Worm (Caenorhabditis elegans) whole organism, early embryonic: ENCODE results near the gene F26F4.6.

Experiments used
- B0310.2 ChIP-seq: sonication (generic microtip); optimal IDR thresholded peaks from 2 replicates; lab custom pipeline; 2016; ENCODE audit warnings: mild to moderate bottlenecking, missing genetic modification characterization, missing compliant biosample characterization
- F13C5.2 ChIP-seq: sonication (generic microtip); optimal IDR thresholded peaks from 2 replicates; lab custom pipeline; 2017; ENCODE audit warnings: mild to moderate bottlenecking, missing genetic modification characterization, inconsistent platforms, missing compliant biosample characterization
- aly-1 ChIP-seq: sonication (generic microtip); optimal IDR thresholded peaks from 2 replicates; lab custom pipeline; 2016; ENCODE audit warnings: missing genetic modification characterization, missing compliant biosample characterization
- ama-1 ChIP-seq: fragments of 150-350 bp; optimal IDR thresholded peaks from 2 replicates; lab custom pipeline; 2014
- ceh-13 ChIP-seq: fragments of 200-800 bp; sonication (Bioruptor generic); optimal IDR thresholded peaks from 2 replicates; lab custom pipeline; 2018; ENCODE audit warnings: mild to moderate bottlenecking, missing genetic modification characterization, missing compliant biosample characterization
- ceh-36 ChIP-seq: sonication (generic microtip); optimal IDR thresholded peaks from 2 replicates; lab custom pipeline; 2016; ENCODE audit warnings: missing genetic modification characterization, inconsistent platforms, missing compliant biosample characterization
- ets-7 ChIP-seq: sonication (generic microtip); optimal IDR thresholded peaks from 2 replicates; lab custom pipeline; 2016; ENCODE audit warnings: missing genotype, missing genetic modification characterization, missing compliant biosample characterization
- flt-1 ChIP-seq: fragments of 200-800 bp; sonication (Bioruptor generic); IDR thresholded peaks from 2 replicates; pipeline ENCODE4 v1.3.6; 2022; ENCODE audit warnings: missing genetic modification characterization, missing compliant biosample characterization
- hmbx-1 ChIP-seq: sonication (generic microtip); optimal IDR thresholded peaks from 2 replicates; lab custom pipeline; 2016; ENCODE audit warnings: mild to moderate bottlenecking, missing genetic modification characterization, missing compliant biosample characterization
- hmg-4 ChIP-seq: fragments of 200-800 bp; sonication (Bioruptor generic); optimal IDR thresholded peaks from 2 replicates; lab custom pipeline; 2018; ENCODE audit warnings: mild to moderate bottlenecking, missing genetic modification characterization, missing compliant biosample characterization
- hnd-1 ChIP-seq: sonication (generic microtip); optimal IDR thresholded peaks from 2 replicates; lab custom pipeline; 2016; ENCODE audit warnings: missing genetic modification characterization, missing compliant biosample characterization
- pes-1 ChIP-seq: fragments of 200-800 bp; sonication (Bioruptor generic); IDR thresholded peaks from 2 replicates; pipeline ENCODE4 v1.3.6; 2022; ENCODE audit warnings: missing genetic modification reagents, missing genetic modification characterization, missing compliant biosample characterization
- scrt-1 ChIP-seq: fragments of 200-800 bp; sonication (Bioruptor generic); IDR thresholded peaks from 2 replicates; pipeline ENCODE4 v1.3.6; 2022; ENCODE audit warnings: missing genetic modification characterization, missing compliant biosample characterization
- sea-1 ChIP-seq: fragments of 200-800 bp; sonication (Bioruptor generic); conservative IDR thresholded peaks from 2 replicates; pipeline ENCODE4 v1.3.6; 2022; ENCODE audit warnings: missing genetic modification characterization, missing compliant biosample characterization
- tbx-11 ChIP-seq: fragments of 200-800 bp; sonication (Bioruptor generic); IDR thresholded peaks from 2 replicates; pipeline ENCODE4 v1.3.6; 2022; ENCODE audit warnings: missing genetic modification characterization, missing compliant biosample characterization
- tbx-37 ChIP-seq: fragments of 200-800 bp; sonication (Bioruptor generic); conservative IDR thresholded peaks from 2 replicates; pipeline ENCODE4 v1.3.6; 2022; ENCODE audit warnings: missing genetic modification reagents, missing genetic modification characterization, missing compliant biosample characterization
- tra-4 ChIP-seq: sonication (generic microtip); optimal IDR thresholded peaks from 2 replicates; lab custom pipeline; 2017; ENCODE audit warnings: missing genetic modification characterization, missing compliant biosample characterization

F26F4.6 gene

DNA sequence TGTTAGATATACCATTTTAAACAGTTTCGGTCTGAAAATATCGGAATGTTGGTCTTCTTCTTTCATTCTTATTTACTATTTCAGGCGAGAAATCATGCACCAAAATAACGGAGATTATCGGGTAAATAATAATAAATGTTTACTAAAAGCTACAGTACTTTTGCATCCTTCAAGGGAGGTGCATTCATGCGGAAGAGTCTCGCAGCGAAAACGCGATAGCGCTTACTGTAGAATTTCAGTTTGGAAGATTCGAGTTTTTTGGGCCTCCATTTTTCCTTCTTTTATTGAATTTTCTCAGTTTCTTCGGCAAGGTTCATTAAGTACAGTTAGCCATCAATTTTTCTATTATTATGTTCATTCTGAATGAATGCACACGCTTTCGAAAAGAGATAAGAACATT is 37.3 kb downstream of the F26F4.6 start, which contains the start of gene C35D10.7:
TSS of gene C35D10.7 (plus strand) at position 85 of the 400 bp plus-strand sequence.
- TF ChIP-seq ama-1 (lab: Kevin White, UChicago): no peak
- TF ChIP-seq ceh-36 (tag; lab: Kevin White, UChicago): no peak

DNA sequence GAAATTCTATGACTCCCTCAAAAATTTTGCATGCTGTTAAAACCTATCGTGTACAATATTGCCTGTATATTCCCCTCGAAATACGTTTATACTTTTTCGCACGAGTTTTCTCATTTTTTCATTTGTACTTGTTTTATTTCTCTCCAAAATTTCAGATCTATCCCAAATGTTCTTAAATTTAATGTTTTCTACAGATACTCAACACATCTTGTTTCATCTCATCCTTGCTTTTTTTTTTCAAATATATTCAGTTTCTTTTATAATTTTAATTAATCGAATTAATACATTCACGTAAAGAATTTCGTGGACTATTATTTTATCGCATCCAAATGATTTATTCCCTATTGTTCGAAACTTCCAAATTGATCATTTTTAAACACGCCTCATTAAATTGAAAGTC is 38.5 kb downstream of the F26F4.6 start, which contains the start of gene C35D10.8:
TSS of gene C35D10.8 (plus strand) at position 301 of the 400 bp plus-strand sequence.
- TF ChIP-seq hnd-1 (tag; lab: Kevin White, UChicago) (no peak), flt-1 (GFP tag; lab: Robert Waterston, UW) (no peak), ceh-13 (no peak), scrt-1 (GFP tag; lab: Robert Waterston, UW) (no peak), tbx-37 (GFP tag; lab: Robert Waterston, UW) (no peak), tra-4 (tag; lab: Kevin White, UChicago) (no peak), ets-7 (tag; lab: Kevin White, UChicago) (no peak), tbx-11 (GFP tag; lab: Robert Waterston, UW) (no peak)

DNA sequence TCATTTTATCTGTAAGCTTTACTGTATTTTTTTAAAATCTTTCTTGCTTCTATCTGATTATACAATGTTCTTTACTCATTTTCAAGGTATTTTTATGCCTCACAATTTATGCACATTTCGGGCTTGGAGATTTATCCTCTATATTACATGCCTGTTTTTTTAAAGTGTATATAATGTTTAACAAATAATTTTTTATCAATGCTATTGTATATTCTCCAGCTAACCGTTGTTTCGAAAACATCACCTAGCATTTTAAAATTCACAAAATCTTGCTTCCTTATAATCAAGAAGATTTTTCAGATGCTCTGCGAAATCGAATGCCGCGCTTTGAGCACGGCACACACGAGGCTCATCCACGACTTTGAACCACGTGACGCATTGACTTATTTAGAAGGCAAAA is 41.4 kb downstream of the F26F4.6 start, which contains the start of gene ced-4:
TSS of gene ced-4 (plus strand) at position 301 of the 400 bp plus-strand sequence.
- no peak for TF ChIP-seq B0310.2

DNA sequence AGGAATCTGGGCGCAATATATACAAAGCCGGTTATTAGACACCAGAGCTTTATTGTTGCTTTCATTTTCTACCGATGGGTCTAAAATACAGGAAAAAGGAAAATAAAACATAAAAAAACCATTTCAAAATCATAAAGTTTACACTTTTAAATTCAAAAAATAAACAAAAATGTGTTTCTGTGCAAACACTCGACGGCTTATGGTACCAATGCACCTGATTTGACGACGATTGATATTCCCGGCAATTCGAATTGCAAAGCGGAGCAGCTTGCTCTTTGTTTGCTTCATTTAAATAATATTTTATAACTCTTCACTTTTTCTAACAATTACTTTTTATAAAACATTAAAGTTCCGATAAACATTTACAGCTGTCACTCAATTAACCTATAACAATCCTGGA is 43.3 kb downstream of the F26F4.6 start, which contains the start of gene F26A1.1:
TSS of gene F26A1.1 (plus strand) at position 369 of the 400 bp plus-strand sequence.
- TF ChIP-seq ama-1 (lab: Kevin White, UChicago) (no peak), ceh-36 (tag; lab: Kevin White, UChicago) (no peak), sea-1 (no peak), hmbx-1 (no peak), F13C5.2 (tag; lab: Kevin White, UChicago) (no peak), hmg-4 (no peak), pes-1 (GFP tag; lab: Robert Waterston, UW) (no peak), scrt-1 (GFP tag; lab: Robert Waterston, UW) (no peak), aly-1 (no peak), B0310.2 (no peak), ceh-13 (no peak), hnd-1 (tag; lab: Kevin White, UChicago) (no peak), ets-7 (tag; lab: Kevin White, UChicago) (no peak), tbx-37 (GFP tag; lab: Robert Waterston, UW) (no peak)

DNA sequence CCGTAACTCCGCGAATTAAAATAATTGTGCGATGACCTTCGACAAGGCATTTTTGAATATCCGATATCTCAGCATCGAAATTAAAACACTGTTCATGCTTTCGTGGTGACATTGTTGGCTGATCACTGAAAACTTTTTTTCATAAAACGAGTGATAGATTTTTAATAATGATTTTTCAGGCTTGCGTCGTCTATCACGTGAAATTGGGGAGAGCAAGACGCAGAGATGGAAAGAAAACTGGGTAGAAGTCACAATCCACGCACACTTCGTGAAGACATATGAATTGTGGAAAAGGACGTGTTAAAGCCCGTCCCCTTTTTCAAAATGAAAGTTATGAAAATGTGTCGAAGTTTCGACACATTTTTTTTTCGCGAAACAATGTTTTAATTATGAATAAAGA is 43.7 kb downstream of the F26F4.6 start, which contains the start of gene nonu-1:
TSS of gene nonu-1 (minus strand) at position 169 of the 400 bp plus-strand sequence.
- no peak for TF ChIP-seq aly-1
- no peak for TF ChIP-seq hmbx-1
- TF ChIP-seq scrt-1 (GFP tag; lab: Robert Waterston, UW): no peak
- no peak for TF ChIP-seq pes-1 (GFP tag; lab: Robert Waterston, UW)
- TF ChIP-seq ceh-36 (tag; lab: Kevin White, UChicago): no peak
- no peak for TF ChIP-seq tra-4 (tag; lab: Kevin White, UChicago)
- no peak for TF ChIP-seq sea-1
- no peak for TF ChIP-seq ets-7 (tag; lab: Kevin White, UChicago)
- TF ChIP-seq ceh-13: no peak
- TF ChIP-seq tbx-11 (GFP tag; lab: Robert Waterston, UW): no peak
- TF ChIP-seq B0310.2: no peak
- TF ChIP-seq hmg-4: no peak
- TF ChIP-seq F13C5.2 (tag; lab: Kevin White, UChicago): no peak
- TF ChIP-seq ama-1 (lab: Kevin White, UChicago): no peak
- no peak for TF ChIP-seq tbx-37 (GFP tag; lab: Robert Waterston, UW)
- no peak for TF ChIP-seq flt-1 (GFP tag; lab: Robert Waterston, UW)
- no peak for TF ChIP-seq hnd-1 (tag; lab: Kevin White, UChicago)

DNA sequence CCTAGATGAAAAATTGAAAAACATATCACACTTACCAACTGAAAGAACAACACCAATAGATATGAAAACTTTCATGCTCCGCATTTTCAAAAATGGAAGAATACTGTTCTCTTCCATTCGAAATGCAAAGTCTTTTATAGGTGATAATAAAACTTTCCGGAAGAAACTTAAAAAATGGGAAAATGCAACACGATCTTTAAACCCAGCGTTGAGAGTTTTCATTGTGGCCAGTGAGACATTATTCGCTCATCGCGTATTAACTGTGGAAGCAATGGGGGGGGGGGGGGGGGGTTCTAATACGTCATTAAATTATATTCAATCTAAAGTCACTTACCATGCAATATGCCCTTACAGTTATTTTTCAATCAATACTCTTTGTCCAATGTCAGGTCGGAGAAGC is 49.1 kb downstream of the F26F4.6 start, which contains the start of the genes clec-157 and fkh-5:
TSS of gene clec-157 (minus strand) at position 101 of the 400 bp plus-strand sequence.
TSS of gene fkh-5 (plus strand) at position 336 of the 400 bp plus-strand sequence.
- TF ChIP-seq tra-4 (tag; lab: Kevin White, UChicago): no peak
- no peak for TF ChIP-seq tbx-11 (GFP tag; lab: Robert Waterston, UW)
- no peak for TF ChIP-seq flt-1 (GFP tag; lab: Robert Waterston, UW)
- no peak for TF ChIP-seq ceh-13
- TF ChIP-seq hmbx-1: no peak
- TF ChIP-seq B0310.2: no peak
- no peak for TF ChIP-seq ets-7 (tag; lab: Kevin White, UChicago)
- no peak for TF ChIP-seq hnd-1 (tag; lab: Kevin White, UChicago)

DNA sequence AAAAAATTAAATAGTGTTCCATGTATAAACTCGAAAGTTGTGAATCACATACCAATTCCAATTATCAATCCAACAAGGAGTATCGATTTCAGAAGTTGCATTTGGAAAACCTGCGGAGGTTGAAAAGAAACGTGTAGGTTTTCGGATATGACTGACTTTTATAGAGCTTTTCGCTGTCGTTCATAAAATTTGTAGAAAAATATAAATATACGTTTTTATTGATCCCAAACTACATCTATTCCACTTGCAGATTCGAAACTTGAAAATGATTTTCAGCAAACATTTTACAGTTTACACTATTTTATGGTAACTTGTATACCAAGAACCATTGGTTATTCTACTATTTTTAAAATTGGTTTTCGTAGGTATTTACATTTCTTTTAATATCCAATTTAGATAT is 51.3 kb downstream of the F26F4.6 start, which contains the start of gene clec-156:
TSS of gene clec-156 (minus strand) at position 101 of the 400 bp plus-strand sequence.
- TF ChIP-seq B0310.2 (no peak), flt-1 (GFP tag; lab: Robert Waterston, UW) (no peak), ceh-36 (tag; lab: Kevin White, UChicago) (no peak), hnd-1 (tag; lab: Kevin White, UChicago) (no peak), aly-1 (no peak), ama-1 (lab: Kevin White, UChicago) (no peak), tbx-11 (GFP tag; lab: Robert Waterston, UW) (no peak), tra-4 (tag; lab: Kevin White, UChicago) (no peak), hmbx-1 (no peak), ets-7 (tag; lab: Kevin White, UChicago) (no peak), sea-1 (no peak), ceh-13 (no peak), F13C5.2 (tag; lab: Kevin White, UChicago) (no peak), tbx-37 (GFP tag; lab: Robert Waterston, UW) (no peak), hmg-4 (no peak), pes-1 (GFP tag; lab: Robert Waterston, UW) (no peak)
